Worm (Caenorhabditis elegans) whole organism, L1 larva: ENCODE data around the gene nspa-8.

Experiments
- C04F5.9 ChIP-seq: sonication (generic microtip); optimal IDR thresholded peaks from 2 replicates; lab custom pipeline; 2016; ENCODE audit warnings: missing genetic modification characterization, missing compliant biosample characterization
- C16A3.4 ChIP-seq: fragments of 150-350 bp; optimal IDR thresholded peaks from 2 replicates; lab custom pipeline; 2014; ENCODE audit warnings: missing biosample characterization, missing genetic modification characterization
- C34B4.2 ChIP-seq: sonication (generic microtip); optimal IDR thresholded peaks from 2 replicates; lab custom pipeline; 2017; ENCODE audit warnings: mild to moderate bottlenecking, missing genetic modification characterization, missing compliant biosample characterization
- aha-1 ChIP-seq: fragments of 150-350 bp; optimal IDR thresholded peaks from 2 replicates; lab custom pipeline; 2014; ENCODE audit warnings: missing biosample characterization, missing genetic modification characterization
- alr-1 ChIP-seq: fragments of 200-800 bp; sonication (Bioruptor generic); optimal IDR thresholded peaks from 2 replicates; lab custom pipeline; 2018; ENCODE audit warnings: borderline replicate concordance, mild to moderate bottlenecking, missing genetic modification characterization, missing compliant biosample characterization
- ama-1 ChIP-seq: fragments of 150-350 bp; optimal IDR thresholded peaks from 2 replicates; lab custom pipeline; 2014
- blmp-1 ChIP-seq: fragments of 150-350 bp; optimal IDR thresholded peaks from 2 replicates; lab custom pipeline; 2014; ENCODE audit warnings: missing biosample characterization, missing genetic modification characterization
- ceh-63 ChIP-seq: fragments of 200-800 bp; sonication (Bioruptor generic); optimal IDR thresholded peaks from 2 replicates; lab custom pipeline; 2018; ENCODE audit warnings: mild to moderate bottlenecking, missing genetic modification characterization, missing compliant biosample characterization
- ceh-8 ChIP-seq: fragments of 200-800 bp; sonication (Bioruptor generic); optimal IDR thresholded peaks from 2 replicates; lab custom pipeline; 2018; ENCODE audit warnings: mild to moderate bottlenecking, missing genetic modification characterization, moderate library complexity, missing compliant biosample characterization
- egl-13 ChIP-seq: sonication (generic microtip); optimal IDR thresholded peaks from 2 replicates; lab custom pipeline; 2016; ENCODE audit warnings: missing genotype, missing genetic modification reagents, missing genetic modification characterization, missing compliant biosample characterization
- egl-27 ChIP-seq, 2 experiments: fragments of 150-350 bp in 1 of 2; sonication (generic microtip); optimal IDR thresholded peaks; 3 replicates each; lab custom pipeline; 2017 to 2018; ENCODE audit warnings: missing biosample characterization in 2 of 2, missing genetic modification characterization in 2 of 2, missing genetic modification reagents in 2 of 2
- elt-2 ChIP-seq: sonication (generic microtip); optimal IDR thresholded peaks from 2 replicates; lab custom pipeline; 2016; ENCODE audit warnings: missing genetic modification characterization, mild to moderate bottlenecking, inconsistent platforms, missing compliant biosample characterization, missing genetic modification reagents
- fkh-10 ChIP-seq: sonication (generic microtip); optimal IDR thresholded peaks from 2 replicates; lab custom pipeline; 2017; ENCODE audit warnings: missing biosample characterization, missing genetic modification reagents, missing genetic modification characterization
- fkh-4 ChIP-seq: sonication (generic microtip); optimal IDR thresholded peaks from 2 replicates; lab custom pipeline; 2016; ENCODE audit warnings: missing compliant biosample characterization, missing genetic modification characterization, borderline replicate concordance
- fos-1 ChIP-seq: fragments of 150-350 bp; optimal IDR thresholded peaks from 2 replicates; lab custom pipeline; 2014; ENCODE audit warnings: missing biosample characterization, missing genetic modification characterization
- grh-1 ChIP-seq: fragments of 200-800 bp; sonication (Bioruptor generic); IDR thresholded peaks from 2 replicates; pipeline ENCODE4 v1.3.6; 2022; ENCODE audit warnings: missing genetic modification reagents, missing genetic modification characterization, missing compliant biosample characterization
- hlh-17 ChIP-seq: fragments of 200-800 bp; sonication (Bioruptor generic); optimal IDR thresholded peaks from 2 replicates; lab custom pipeline; 2018; ENCODE audit warnings: missing genetic modification characterization, mild to moderate bottlenecking, missing compliant biosample characterization, moderate library complexity, borderline replicate concordance
- hlh-4 ChIP-seq: sonication (generic microtip); optimal IDR thresholded peaks from 2 replicates; lab custom pipeline; 2016; ENCODE audit warnings: mild to moderate bottlenecking, missing genetic modification characterization, missing compliant biosample characterization
- irx-1 ChIP-seq: sonication (generic microtip); optimal IDR thresholded peaks from 2 replicates; lab custom pipeline; 2016; ENCODE audit warnings: missing genetic modification characterization, missing compliant biosample characterization
- isw-1 ChIP-seq: fragments of 200-800 bp; sonication (Bioruptor generic); IDR thresholded peaks from 2 replicates; pipeline ENCODE4 v1.3.6; 2022; ENCODE audit warnings: missing genetic modification characterization, missing compliant biosample characterization
- jun-1 ChIP-seq: fragments of 150-350 bp; optimal IDR thresholded peaks from 2 replicates; lab custom pipeline; 2014; ENCODE audit warnings: missing biosample characterization, missing genetic modification reagents, missing genetic modification characterization
- lin-14 ChIP-seq: fragments of 200-800 bp; sonication (Bioruptor generic); optimal IDR thresholded peaks from 2 replicates; lab custom pipeline; 2018; ENCODE audit warnings: mild to moderate bottlenecking, missing genetic modification characterization, moderate library complexity, missing compliant biosample characterization
- lin-35 ChIP-seq, 2 experiments: fragments of 150-350 bp; optimal IDR thresholded peaks; 2 replicates each; lab custom pipeline; 2014; ENCODE audit warnings: missing biosample characterization in 2 of 2, missing genetic modification characterization in 2 of 2, missing genetic modification reagents in 2 of 2
- lin-39 ChIP-seq: fragments of 150-350 bp; optimal IDR thresholded peaks from 2 replicates; lab custom pipeline; 2014; ENCODE audit warnings: missing biosample characterization, missing genetic modification reagents, missing genetic modification characterization
- lir-3 ChIP-seq: sonication (generic microtip); optimal IDR thresholded peaks from 2 replicates; lab custom pipeline; 2016; ENCODE audit warnings: mild to moderate bottlenecking, missing genetic modification characterization, moderate library complexity, missing compliant biosample characterization; ENCODE audit not compliant: poor library complexity
- mab-9 ChIP-seq: fragments of 200-800 bp; sonication (Bioruptor generic); IDR thresholded peaks from 2 replicates; pipeline ENCODE4 v1.3.6; 2022; ENCODE audit warnings: missing genetic modification reagents, missing genetic modification characterization, missing compliant biosample characterization
- mef-2 ChIP-seq: fragments of 150-350 bp; optimal IDR thresholded peaks from 2 replicates; lab custom pipeline; 2014; ENCODE audit warnings: missing biosample characterization, missing genetic modification characterization
- nhr-11 ChIP-seq: fragments of 150-350 bp; optimal IDR thresholded peaks from 2 replicates; lab custom pipeline; 2014; ENCODE audit warnings: missing biosample characterization, missing genetic modification characterization
- nhr-20 ChIP-seq: sonication (generic microtip); optimal IDR thresholded peaks from 2 replicates; lab custom pipeline; 2016; ENCODE audit warnings: mild to moderate bottlenecking, missing genetic modification characterization, missing compliant biosample characterization
- nhr-28 ChIP-seq: fragments of 150-350 bp; optimal IDR thresholded peaks from 2 replicates; lab custom pipeline; 2014; ENCODE audit warnings: missing biosample characterization, missing genetic modification characterization
- nhr-71 ChIP-seq: sonication (generic microtip); optimal IDR thresholded peaks from 2 replicates; lab custom pipeline; 2016; ENCODE audit warnings: mild to moderate bottlenecking, missing genetic modification characterization, moderate library complexity, missing compliant biosample characterization
- nhr-84 ChIP-seq: sonication (generic microtip); optimal IDR thresholded peaks from 2 replicates; lab custom pipeline; 2017; ENCODE audit warnings: missing biosample characterization, missing genetic modification characterization
- nhr-90 ChIP-seq: sonication (generic microtip); optimal IDR thresholded peaks from 2 replicates; lab custom pipeline; 2016; ENCODE audit warnings: mild to moderate bottlenecking, missing genetic modification characterization, missing compliant biosample characterization; ENCODE audit not compliant: poor library complexity
- pag-3 ChIP-seq: sonication (generic microtip); optimal IDR thresholded peaks from 2 replicates; lab custom pipeline; 2017; ENCODE audit warnings: missing genetic modification characterization, mild to moderate bottlenecking, missing compliant biosample characterization, antibody characterized with exemption, borderline replicate concordance; ENCODE audit not compliant: insufficient read depth
- pqm-1 ChIP-seq: sonication (generic microtip); optimal IDR thresholded peaks from 3 replicates; lab custom pipeline; 2017; ENCODE audit warnings: missing biosample characterization, missing genetic modification characterization
- rnt-1 ChIP-seq: sonication (generic microtip); optimal IDR thresholded peaks from 2 replicates; lab custom pipeline; 2016; ENCODE audit warnings: mild to moderate bottlenecking, missing genetic modification characterization, moderate library complexity, missing compliant biosample characterization
- skn-1 ChIP-seq: fragments of 150-350 bp; optimal IDR thresholded peaks from 2 replicates; lab custom pipeline; 2014; ENCODE audit warnings: missing biosample characterization, missing genetic modification characterization
- snpc-4 ChIP-seq: fragments of 150-350 bp; optimal IDR thresholded peaks from 2 replicates; lab custom pipeline; 2014; ENCODE audit warnings: missing biosample characterization, missing genetic modification characterization
- snu-23 ChIP-seq: sonication (generic microtip); optimal IDR thresholded peaks from 2 replicates; lab custom pipeline; 2016; ENCODE audit warnings: missing genetic modification characterization, missing compliant biosample characterization
- sptf-1 ChIP-seq: fragments of 150-350 bp; optimal IDR thresholded peaks from 2 replicates; lab custom pipeline; 2014; ENCODE audit warnings: missing biosample characterization, missing genetic modification characterization
- sup-37 ChIP-seq: fragments of 200-800 bp; sonication (Bioruptor generic); optimal IDR thresholded peaks from 2 replicates; lab custom pipeline; 2018; ENCODE audit warnings: mild to moderate bottlenecking, missing genetic modification characterization, missing compliant biosample characterization
- swsn-7 ChIP-seq: sonication (generic microtip); optimal IDR thresholded peaks from 2 replicates; lab custom pipeline; 2016; ENCODE audit warnings: missing genetic modification characterization, missing compliant biosample characterization
- tbx-2 ChIP-seq: sonication (generic microtip); optimal IDR thresholded peaks from 2 replicates; lab custom pipeline; 2016; ENCODE audit warnings: missing genetic modification characterization, missing compliant biosample characterization
- unc-30 ChIP-seq: sonication (generic microtip); optimal IDR thresholded peaks from 2 replicates; lab custom pipeline; 2017; ENCODE audit warnings: missing biosample characterization, missing genetic modification characterization
- unc-62 ChIP-seq: fragments of 150-350 bp; optimal IDR thresholded peaks from 2 replicates; lab custom pipeline; 2014; ENCODE audit warnings: missing biosample characterization, missing genetic modification reagents, missing genetic modification characterization
- unc-86 ChIP-seq: sonication (generic microtip); optimal IDR thresholded peaks from 2 replicates; lab custom pipeline; 2016; ENCODE audit warnings: missing genetic modification characterization, missing compliant biosample characterization
- unc-98 ChIP-seq: fragments of 200-800 bp; sonication (Bioruptor generic); IDR thresholded peaks from 2 replicates; pipeline ENCODE4 v1.3.6; 2022; ENCODE audit warnings: missing genetic modification characterization, missing compliant biosample characterization
- vab-15 ChIP-seq: sonication (generic microtip); optimal IDR thresholded peaks from 2 replicates; lab custom pipeline; 2017; ENCODE audit warnings: missing genotype, mild to moderate bottlenecking, missing genetic modification characterization, missing compliant biosample characterization
- ztf-4 ChIP-seq: fragments of 150-350 bp; optimal IDR thresholded peaks from 2 replicates; lab custom pipeline; 2014; ENCODE audit warnings: missing biosample characterization, missing genetic modification characterization

Gene nspa-8

ce11 chrV:14848510-14849206 is 21.8 kb upstream of the nspa-8 start (continued):
- TF ChIP-seq unc-86 (tag; lab: Kevin White, UChicago) (no peak), lin-35 (GFP tag; optimal IDR thresholded peaks at IDR 0.05; lab: Kevin White, UChicago) (peak; percentile 24 to 81), rnt-1 (peak; percentile 91), alr-1 (tag; lab: Kevin White, UChicago) (no peak), unc-30 (tag; lab: Kevin White, UChicago) (no peak), lin-14 (GFP tag; lab: Kevin White, UChicago) (peak; percentile 94)

ce11 chrV:14847291-14847915 is 20.6 kb upstream of the nspa-8 start, which contains the start of gene ret-1:
Gene ret-1 (minus strand): TSS chrV:14847413.
- no peak for TF ChIP-seq ama-1 (lab: Kevin White, UChicago)
- no peak for TF ChIP-seq egl-27 (tag; optimal IDR thresholded peaks at IDR 0.05; lab: Kevin White, UChicago)
- TF ChIP-seq isw-1, result no peak
- no peak for TF ChIP-seq C34B4.2 (tag; lab: Kevin White, UChicago)
- peak; percentile 18 for TF ChIP-seq pag-3 (tag; lab: Kevin White, UChicago)
- TF ChIP-seq nhr-90 (tag; lab: Kevin White, UChicago), result no peak
- peak; percentile 11 for TF ChIP-seq lin-39
- TF ChIP-seq C16A3.4 (tag; lab: Kevin White, UChicago), result peak; percentile 9
- no peak for TF ChIP-seq unc-62
- TF ChIP-seq unc-98, result no peak
- TF ChIP-seq snpc-4 (tag; lab: Kevin White, UChicago), result no peak
- TF ChIP-seq skn-1 (tag; lab: Kevin White, UChicago), result no peak
- no peak for TF ChIP-seq nhr-84 (tag; lab: Kevin White, UChicago)
- TF ChIP-seq sptf-1 (tag; lab: Kevin White, UChicago), result no peak
- TF ChIP-seq pqm-1, result no peak
- no peak for TF ChIP-seq ztf-4 (tag; lab: Kevin White, UChicago)
- TF ChIP-seq snu-23 (GFP tag; lab: Kevin White, UChicago), result peak; percentile 72
- TF ChIP-seq ceh-63 (GFP tag; lab: Kevin White, UChicago), result no peak
- TF ChIP-seq vab-15, result no peak
- TF ChIP-seq fkh-10 (GFP tag; lab: Kevin White, UChicago), result no peak
- no peak for TF ChIP-seq lin-35 (GFP tag; optimal IDR thresholded peaks at IDR 0.05; lab: Kevin White, UChicago)
- TF ChIP-seq blmp-1 (tag; lab: Kevin White, UChicago), result no peak
- no peak for TF ChIP-seq fos-1 (tag; lab: Kevin White, UChicago)
- no peak for TF ChIP-seq nhr-28 (tag; lab: Kevin White, UChicago)
- no peak for TF ChIP-seq fkh-4 (tag; lab: Kevin White, UChicago)
- no peak for TF ChIP-seq irx-1 (tag; lab: Kevin White, UChicago)
- no peak for TF ChIP-seq hlh-4 (tag; lab: Kevin White, UChicago)
- no peak for TF ChIP-seq sup-37 (GFP tag; lab: Kevin White, UChicago)
- TF ChIP-seq mef-2 (tag; lab: Kevin White, UChicago), result no peak
- no peak for TF ChIP-seq hlh-17 (GFP tag; lab: Kevin White, UChicago)
- TF ChIP-seq alr-1 (tag; lab: Kevin White, UChicago), result no peak
- peak; percentile 87 for TF ChIP-seq nhr-71 (tag; lab: Kevin White, UChicago)
- no peak for TF ChIP-seq aha-1 (tag; lab: Kevin White, UChicago)
- TF ChIP-seq mab-9, result no peak
- peak; percentile 31 for TF ChIP-seq tbx-2 (tag; lab: Kevin White, UChicago)
- no peak for TF ChIP-seq nhr-11 (tag; lab: Kevin White, UChicago)
- no peak for TF ChIP-seq jun-1 (tag; lab: Kevin White, UChicago)
- TF ChIP-seq nhr-20 (tag; lab: Kevin White, UChicago), result peak; percentile 58
- TF ChIP-seq ceh-8 (GFP tag; lab: Kevin White, UChicago), result no peak
- peak; percentile 29 for TF ChIP-seq swsn-7
- no peak for TF ChIP-seq C04F5.9
- TF ChIP-seq egl-13, result no peak
- no peak for TF ChIP-seq grh-1 (GFP tag; lab: Robert Waterston, UW)
- no peak for TF ChIP-seq elt-2 (tag; lab: Kevin White, UChicago)
- TF ChIP-seq lir-3 (tag; lab: Kevin White, UChicago), result no peak
